Fruit fly (Drosophila melanogaster) whole organism, embryonic: ENCODE results near the gene CG10663.

Experiments
- Ada2b ChIP-seq: fragments of 200-800 bp; sonication (Bioruptor generic); IDR thresholded peaks from 2 replicates; pipeline ENCODE4 v1.3.6; 2022; ENCODE audit warnings: missing biosample characterization, missing genetic modification characterization
- B-H1 ChIP-seq: fragments of 200-800 bp; sonication (Bioruptor generic); IDR thresholded peaks from 3 replicates; pipeline ENCODE4 v1.3.6; 2022; ENCODE audit warnings: missing biosample characterization, missing genetic modification characterization
- Blimp-1 ChIP-seq: fragments of 200-800 bp; sonication (Bioruptor generic); optimal IDR thresholded peaks from 3 replicates; lab custom pipeline; 2018; ENCODE audit warnings: missing biosample characterization, missing genetic modification characterization, mild to moderate bottlenecking, moderate library complexity, missing genetic modification reagents
- C15 ChIP-seq: fragments of 200-800 bp; sonication (Bioruptor generic); IDR thresholded peaks from 3 replicates; pipeline ENCODE4 v1.3.6; 2022; ENCODE audit warnings: missing biosample characterization, missing genetic modification characterization
- CG10462 ChIP-seq: fragments of 200-800 bp; sonication (Bioruptor generic); optimal IDR thresholded peaks from 2 replicates; lab custom pipeline; 2016; ENCODE audit warnings: missing biosample characterization, missing genetic modification characterization
- CG11085 ChIP-seq: fragments of 200-800 bp; sonication (Bioruptor generic); IDR thresholded peaks from 2 replicates; pipeline ENCODE4 v1.3.6; 2022; ENCODE audit warnings: missing biosample characterization, missing genetic modification characterization
- CG11247 ChIP-seq: fragments of 200-800 bp; sonication (Bioruptor generic); IDR thresholded peaks from 2 replicates; pipeline ENCODE4 v1.3.6; 2022; ENCODE audit warnings: missing biosample characterization, missing genetic modification characterization
- CG11456 ChIP-seq: fragments of 200-800 bp; sonication (Bioruptor generic); IDR thresholded peaks from 3 replicates; pipeline ENCODE4 v1.3.6; 2022; ENCODE audit warnings: missing biosample characterization, missing genetic modification characterization
- CG14667 ChIP-seq: fragments of 200-800 bp; sonication (Bioruptor generic); IDR thresholded peaks from 2 replicates; pipeline ENCODE4 v1.3.6; 2022; ENCODE audit warnings: missing biosample characterization, missing genetic modification characterization
- CG14710 ChIP-seq: fragments of 200-800 bp; sonication (Bioruptor generic); optimal IDR thresholded peaks from 3 replicates; lab custom pipeline; 2019; ENCODE audit warnings: missing biosample characterization, mild to moderate bottlenecking, missing genetic modification characterization, moderate library complexity
- CG15601 ChIP-seq: fragments of 200-800 bp; sonication (Bioruptor generic); optimal IDR thresholded peaks from 3 replicates; lab custom pipeline; 2019; ENCODE audit warnings: missing biosample characterization, mild to moderate bottlenecking, missing genetic modification characterization, moderate library complexity
- CG17328 ChIP-seq: fragments of 200-800 bp; sonication (Bioruptor generic); IDR thresholded peaks from 2 replicates; pipeline ENCODE4 v1.3.6; 2022; ENCODE audit warnings: missing biosample characterization, missing genetic modification characterization
- CG17385 ChIP-seq: fragments of 200-800 bp; sonication (Bioruptor generic); optimal IDR thresholded peaks from 3 replicates; lab custom pipeline; 2018; ENCODE audit warnings: missing biosample characterization, mild to moderate bottlenecking, missing genetic modification characterization
- CG17802 ChIP-seq: fragments of 200-800 bp; sonication (Bioruptor generic); optimal IDR thresholded peaks from 2 replicates; lab custom pipeline; 2018; ENCODE audit warnings: missing biosample characterization, mild to moderate bottlenecking, missing genetic modification characterization, moderate library complexity
- CG2202 ChIP-seq: fragments of 200-800 bp; sonication (Bioruptor generic); optimal IDR thresholded peaks from 2 replicates; lab custom pipeline; 2018; ENCODE audit warnings: missing biosample characterization, mild to moderate bottlenecking, missing genetic modification characterization
- CG31441 ChIP-seq: fragments of 200-800 bp; sonication (Bioruptor generic); IDR thresholded peaks from 2 replicates; pipeline ENCODE4 v1.3.6; 2022; ENCODE audit warnings: missing biosample characterization, missing genetic modification characterization
- CG33213 ChIP-seq: fragments of 200-800 bp; sonication (Bioruptor generic); optimal IDR thresholded peaks from 3 replicates; lab custom pipeline; 2016; ENCODE audit warnings: missing biosample characterization, missing genetic modification characterization
- CG4707 ChIP-seq: fragments of 200-800 bp; sonication (Bioruptor generic); optimal IDR thresholded peaks from 2 replicates; lab custom pipeline; 2018; ENCODE audit warnings: missing biosample characterization, mild to moderate bottlenecking, missing genetic modification characterization, moderate library complexity
- CG4730 ChIP-seq: fragments of 200-800 bp; sonication (Bioruptor generic); IDR thresholded peaks from 2 replicates; pipeline ENCODE4 v1.3.6; 2022; ENCODE audit warnings: missing biosample characterization, missing genetic modification characterization
- CG4854 ChIP-seq: fragments of 200-800 bp; sonication (Bioruptor generic); optimal IDR thresholded peaks from 2 replicates; lab custom pipeline; 2016; ENCODE audit warnings: missing biosample characterization, missing genetic modification characterization, inconsistent platforms
- CG6254 ChIP-seq: fragments of 200-800 bp; sonication (Bioruptor generic); optimal IDR thresholded peaks from 3 replicates; lab custom pipeline; 2017; ENCODE audit warnings: mild to moderate bottlenecking, missing biosample characterization, missing genetic modification reagents, missing genetic modification characterization
- CG7556 ChIP-seq: fragments of 200-800 bp; sonication (Bioruptor generic); optimal IDR thresholded peaks from 2 replicates; lab custom pipeline; 2017; ENCODE audit warnings: missing biosample characterization, mild to moderate bottlenecking, missing genetic modification characterization
- CG9215 ChIP-seq: fragments of 200-800 bp; sonication (Bioruptor generic); IDR thresholded peaks from 2 replicates; pipeline ENCODE4 v1.3.6; 2022; ENCODE audit warnings: missing biosample characterization, missing genetic modification characterization
- CTCF ChIP-seq: fragments of 200-800 bp; sonication (Bioruptor generic); optimal IDR thresholded peaks from 2 replicates; lab custom pipeline; 2017; ENCODE audit warnings: missing biosample characterization, mild to moderate bottlenecking, missing genetic modification characterization, moderate library complexity
- Chrac-16 ChIP-seq: fragments of 200-800 bp; sonication (Bioruptor generic); optimal IDR thresholded peaks from 3 replicates; lab custom pipeline; 2016; ENCODE audit warnings: missing biosample characterization, missing genetic modification characterization
- CoRest ChIP-seq: fragments of 200-800 bp; sonication (Bioruptor generic); optimal IDR thresholded peaks from 3 replicates; lab custom pipeline; 2018; ENCODE audit warnings: missing biosample characterization, mild to moderate bottlenecking, missing genetic modification characterization, moderate library complexity
- Fer1 ChIP-seq: fragments of 200-800 bp; sonication (Bioruptor generic); optimal IDR thresholded peaks from 2 replicates; lab custom pipeline; 2017; ENCODE audit warnings: missing biosample characterization, mild to moderate bottlenecking, missing genetic modification characterization
- Hsf ChIP-seq: fragments of 200-800 bp; sonication (Bioruptor generic); optimal IDR thresholded peaks from 3 replicates; lab custom pipeline; 2016; ENCODE audit warnings: missing biosample characterization, missing genetic modification characterization
- Jarid2 ChIP-seq: fragments of 200-800 bp; sonication (Bioruptor generic); optimal IDR thresholded peaks from 3 replicates; lab custom pipeline; 2017; ENCODE audit warnings: mild to moderate bottlenecking, missing biosample characterization, missing genetic modification reagents, missing genetic modification characterization
- Pdp1 ChIP-seq, 2 experiments: fragments of 200-800 bp; sonication (Bioruptor generic); optimal IDR thresholded peaks; 3 replicates each; lab custom pipeline; 2016; ENCODE audit warnings: missing biosample characterization in 2 of 2, missing genetic modification characterization in 2 of 2, mild to moderate bottlenecking in 1 of 2, moderate library complexity in 1 of 2
- Ptx1 ChIP-seq: fragments of 200-800 bp; sonication (Bioruptor generic); IDR thresholded peaks from 2 replicates; pipeline ENCODE4 v1.3.6; 2022; ENCODE audit warnings: missing biosample characterization, missing genetic modification characterization
- Rfx ChIP-seq: fragments of 200-800 bp; sonication (Bioruptor generic); IDR thresholded peaks from 2 replicates; pipeline ENCODE4 v1.3.6; 2022; ENCODE audit warnings: missing biosample characterization, missing genetic modification characterization
- Six4 ChIP-seq: fragments of 200-800 bp; sonication (Bioruptor generic); optimal IDR thresholded peaks from 2 replicates; lab custom pipeline; 2016; ENCODE audit warnings: missing biosample characterization, missing genetic modification characterization
- Ssrp ChIP-seq: fragments of 200-800 bp; sonication (Bioruptor generic); optimal IDR thresholded peaks from 2 replicates; lab custom pipeline; 2018; ENCODE audit warnings: missing biosample characterization, mild to moderate bottlenecking, missing genetic modification characterization, moderate library complexity
- caup ChIP-seq: fragments of 200-800 bp; sonication (Bioruptor generic); optimal IDR thresholded peaks from 3 replicates; lab custom pipeline; 2017; ENCODE audit warnings: missing biosample characterization, mild to moderate bottlenecking, missing genetic modification characterization, moderate library complexity; ENCODE audit not compliant: severe bottlenecking
- danr ChIP-seq: fragments of 200-800 bp; sonication (Bioruptor generic); IDR thresholded peaks from 2 replicates; pipeline ENCODE4 v1.3.6; 2022; ENCODE audit warnings: missing biosample characterization, missing genetic modification characterization
- dysf ChIP-seq: fragments of 200-800 bp; sonication (Bioruptor generic); IDR thresholded peaks from 3 replicates; pipeline ENCODE4 v1.3.6; 2022; ENCODE audit warnings: missing biosample characterization, missing genetic modification characterization
- eyg ChIP-seq: fragments of 200-800 bp; sonication (Bioruptor generic); optimal IDR thresholded peaks from 3 replicates; lab custom pipeline; 2016; ENCODE audit warnings: missing biosample characterization, missing genetic modification characterization
- grau ChIP-seq: fragments of 200-800 bp; optimal IDR thresholded peaks from 3 replicates; lab custom pipeline; 2019; ENCODE audit warnings: missing biosample characterization, mild to moderate bottlenecking, missing genetic modification characterization, moderate library complexity
- nom ChIP-seq: fragments of 200-800 bp; sonication (Bioruptor generic); optimal IDR thresholded peaks from 2 replicates; lab custom pipeline; 2017; ENCODE audit warnings: missing biosample characterization, missing genetic modification characterization, mild to moderate bottlenecking, moderate library complexity, missing genetic modification reagents
- pan ChIP-seq, 4 experiments: fragments of >200 bp in 3 of 4; fragments of 200-800 bp in 1 of 4; sonication (Bioruptor generic) in 1 of 4; optimal IDR thresholded peaks in 3 of 4; IDR thresholded peaks in 1 of 4; 2 replicates each; pipeline versions ENCODE4 v1.3.6 to Lab custom; 2017 to 2022; ENCODE audit warnings: missing biosample characterization in 2 of 4, missing genetic modification characterization in 2 of 4, mixed read lengths in 1 of 4
- phol ChIP-seq: fragments of 200-800 bp; sonication (Bioruptor generic); optimal IDR thresholded peaks from 3 replicates; lab custom pipeline; 2018; ENCODE audit warnings: missing biosample characterization, mild to moderate bottlenecking, missing genetic modification characterization, moderate library complexity
- sisA ChIP-seq: fragments of 200-800 bp; sonication (Bioruptor generic); IDR thresholded peaks from 2 replicates; pipeline ENCODE4 v1.3.6; 2022; ENCODE audit warnings: missing biosample characterization, missing genetic modification characterization
- slou ChIP-seq: fragments of 200-800 bp; sonication (Bioruptor generic); optimal IDR thresholded peaks from 3 replicates; lab custom pipeline; 2016; ENCODE audit warnings: missing biosample characterization, missing genetic modification characterization
- slp2 ChIP-seq: fragments of 200-800 bp; sonication (Bioruptor generic); optimal IDR thresholded peaks from 2 replicates; lab custom pipeline; 2016; ENCODE audit warnings: missing biosample characterization, missing genetic modification characterization
- stc ChIP-seq: fragments of 200-800 bp; sonication (Bioruptor generic); IDR thresholded peaks from 2 replicates; pipeline ENCODE4 v1.3.6; 2022; ENCODE audit warnings: missing biosample characterization, missing genetic modification characterization
- trem ChIP-seq: fragments of 200-800 bp; optimal IDR thresholded peaks from 3 replicates; lab custom pipeline; 2019; ENCODE audit warnings: missing biosample characterization, mild to moderate bottlenecking, missing genetic modification characterization, moderate library complexity
- vnd ChIP-seq: fragments of 200-800 bp; sonication (Bioruptor generic); IDR thresholded peaks from 3 replicates; pipeline ENCODE4 v1.3.6; 2022; ENCODE audit warnings: missing biosample characterization, missing genetic modification characterization; ENCODE audit not compliant: partially characterized antibody
- yki ChIP-seq: fragments of >200 bp; optimal IDR thresholded peaks from 3 replicates; lab custom pipeline; 2018
- zfh1 ChIP-seq: fragments of 200-800 bp; sonication (Bioruptor generic); IDR thresholded peaks from 3 replicates; pipeline ENCODE4 v1.3.6; 2022; ENCODE audit warnings: missing biosample characterization, missing genetic modification characterization

Gene CG10663

dm6 chr3L:12529431-12530007 lies 44.7 kb upstream of the CG10663 start (continued):
- TF ChIP-seq CG10462 (GFP tag; lab: Kevin White, UChicago) (no peak), CG11456 (GFP tag; lab: Robert Waterston, UW) (peak; percentile 70; the same call in 2 of the 3 replicates), Chrac-16 (GFP tag; lab: Kevin White, UChicago) (peak; percentile 13), danr (GFP tag; lab: Robert Waterston, UW) (no peak), CG4730 (GFP tag; lab: Robert Waterston, UW) (peak; percentile 6; the same call in 1 of the 2 replicates), CoRest (peak; percentile 34), sisA (GFP tag; lab: Robert Waterston, UW) (peak; percentile 61), caup (GFP tag; lab: Kevin White, UChicago) (peak; percentile 19), CG17328 (GFP tag; lab: Robert Waterston, UW) (peak; percentile 76), B-H1 (GFP tag; lab: Robert Waterston, UW) (peak; percentile 26; the same call in 1 of the 3 replicates), pan (optimal IDR thresholded peaks at IDR 0.05; lab: Kevin White, UChicago) (no peak), pan (GFP tag; optimal IDR thresholded peaks at IDR 0.05 in 1 of 2, IDR thresholded peaks at IDR 0.05 in 1 of 2) (peak in 1 of 2 experiments; percentile 60), Ptx1 (GFP tag; lab: Robert Waterston, UW) (peak; percentile 26; the same call in 1 of the 2 replicates), CG14710 (tag; lab: Kevin White, UChicago) (peak; percentile 23), CG15601 (tag; lab: Kevin White, UChicago) (peak; percentile 44), CG4854 (GFP tag; lab: Kevin White, UChicago) (no peak), CTCF (peak; percentile 15), yki (lab: Kevin White, UChicago) (no peak), eyg (GFP tag; lab: Kevin White, UChicago) (peak; percentile 12), slou (no peak), vnd (no peak), zfh1 (peak; percentile 68), C15 (GFP tag; lab: Robert Waterston, UW) (no peak), CG7556 (GFP tag; lab: Kevin White, UChicago) (peak; percentile 8), CG9215 (GFP tag; lab: Robert Waterston, UW) (no peak), CG11085 (GFP tag; lab: Robert Waterston, UW) (no peak), Blimp-1 (peak; percentile 61), CG17802 (peak; percentile 15), grau (peak; percentile 45), CG14667 (peak; percentile 41; the same call in 1 of the 2 replicates), Pdp1 (GFP tag; optimal IDR thresholded peaks at IDR 0.05; lab: Kevin White, UChicago) (peak in 1 of 2 experiments; percentile 40), CG4707 (GFP tag; lab: Kevin White, UChicago) (peak; percentile 19), Fer1 (GFP tag; lab: Kevin White, UChicago) (no peak), stc (GFP tag; lab: Robert Waterston, UW) (0 out of 2 replicates have a peak, but pooled peaks have one; percentile 50), CG17385 (peak; percentile 52), Jarid2 (GFP tag; lab: Kevin White, UChicago) (peak; percentile 13), Rfx (0 out of 2 replicates have a peak, but pooled peaks have one; percentile 24), CG33213 (GFP tag; lab: Kevin White, UChicago) (no peak), Hsf (peak; percentile 43), CG2202 (peak; percentile 11), Ssrp (tag; lab: Kevin White, UChicago) (peak; percentile 41), trem (peak; percentile 8), phol (tag; lab: Kevin White, UChicago) (peak; percentile 45), Ada2b (GFP tag; lab: Robert Waterston, UW) (peak; percentile 56), dysf (GFP tag; lab: Robert Waterston, UW) (peak; percentile 40; the same call in 1 of the 3 replicates), Six4 (GFP tag; lab: Kevin White, UChicago) (peak; percentile 22), nom (peak; percentile 22), CG6254 (GFP tag; lab: Kevin White, UChicago) (no peak), CG11247 (GFP tag; lab: Robert Waterston, UW) (0 out of 2 replicates have a peak, but pooled peaks have one; percentile 43), slp2 (GFP tag; lab: Kevin White, UChicago) (peak; percentile 20), CG31441 (GFP tag; lab: Robert Waterston, UW) (peak; percentile 67; the same call in 1 of the 2 replicates)
